Fruit fly (Drosophila melanogaster) S2 (cell line): ENCODE results near the gene CG18273.

Source experiments
- CG8478 ChIP-seq: fragments of >200 bp; optimal IDR thresholded peaks from 2 replicates; lab custom pipeline; 2018
- CTCF ChIP-seq, 2 experiments: fragments of >200 bp; optimal IDR thresholded peaks; 2 replicates each; lab custom pipeline; 2018

Gene CG18273

DNA sequence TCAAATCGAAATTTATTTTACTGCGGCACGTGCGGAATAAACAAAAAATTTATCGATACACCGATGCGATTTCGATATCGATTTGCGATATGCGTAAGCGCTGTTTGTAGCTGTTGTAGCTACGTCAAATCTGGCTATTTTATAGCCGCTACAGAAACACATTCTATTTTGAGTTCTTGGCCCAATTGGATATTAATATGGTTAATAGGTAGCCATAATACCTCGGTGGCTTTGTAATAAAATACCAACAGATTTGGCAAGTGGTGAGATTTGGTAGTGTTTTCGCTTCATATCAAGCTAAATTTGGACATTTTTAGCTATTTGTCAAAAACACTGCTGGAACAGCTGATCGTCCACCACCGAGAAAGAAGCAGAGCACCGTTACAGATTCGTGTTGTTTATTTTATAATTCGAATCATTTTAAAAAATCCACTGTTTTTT lies at the start of gene CG18273, which contains the start of gene CG3156:
CG18273 (minus strand) TSS at position 65 of the 441 bp plus-strand sequence.
CG3156 (plus strand) TSS at position 362 of the 441 bp plus-strand sequence.
- TF ChIP-seq CTCF (optimal IDR thresholded peaks at IDR 0.05; lab: Kevin White, UChicago): no peak
- no peak for TF ChIP-seq CG8478 (lab: Kevin White, UChicago)

DNA sequence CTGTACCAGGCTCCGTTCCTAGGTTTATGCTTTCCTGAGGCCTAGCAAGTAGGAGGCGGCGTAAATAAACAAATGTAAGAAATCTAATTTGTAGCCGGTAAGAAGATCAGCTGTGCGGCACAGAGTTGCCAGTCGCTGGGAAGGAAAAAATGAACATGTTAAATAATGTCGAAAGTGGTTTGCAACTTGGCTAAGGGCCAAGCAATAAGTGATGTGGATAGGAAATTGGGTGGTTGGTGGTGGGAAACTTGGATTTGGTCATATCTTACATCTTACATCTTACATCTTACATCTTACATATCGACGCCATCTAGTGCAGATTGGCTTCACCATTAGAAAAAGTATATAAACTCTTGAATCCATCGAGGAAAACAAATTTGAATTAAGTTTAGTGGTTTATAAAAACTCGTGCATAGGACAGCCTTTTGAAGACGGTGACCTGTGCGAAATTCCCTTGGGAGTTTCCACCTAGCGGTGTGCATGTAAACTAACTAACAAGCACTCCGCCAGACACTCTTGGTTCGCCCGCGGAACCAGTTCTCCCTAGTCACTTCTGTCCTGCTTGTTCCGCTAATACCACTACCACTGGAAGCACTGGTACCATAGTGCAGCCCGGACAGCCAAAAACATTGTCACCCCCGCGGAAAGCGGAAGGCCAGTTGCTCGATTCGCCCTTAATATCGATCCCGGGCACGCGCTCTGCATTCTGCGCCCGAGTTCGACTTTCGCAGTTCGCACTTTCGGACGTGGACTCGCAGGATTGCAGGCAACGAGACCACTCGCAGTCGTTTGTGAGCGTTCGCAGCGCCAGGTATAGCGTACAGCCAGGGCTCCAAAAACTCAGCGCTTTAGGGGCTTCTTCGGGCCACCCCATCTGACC lies 42.6 kb upstream of the CG18273 start, which contains the start of the genes CG4293 and Appl:
CG4293 (minus strand) TSS at position 568 of the 880 bp plus-strand sequence.
Appl (plus strand) TSS at position 778 of the 880 bp plus-strand sequence.
- TF ChIP-seq CTCF (optimal IDR thresholded peaks at IDR 0.05; lab: Kevin White, UChicago) (peak; percentile 87 to 95), CG8478 (lab: Kevin White, UChicago) (no peak)

DNA sequence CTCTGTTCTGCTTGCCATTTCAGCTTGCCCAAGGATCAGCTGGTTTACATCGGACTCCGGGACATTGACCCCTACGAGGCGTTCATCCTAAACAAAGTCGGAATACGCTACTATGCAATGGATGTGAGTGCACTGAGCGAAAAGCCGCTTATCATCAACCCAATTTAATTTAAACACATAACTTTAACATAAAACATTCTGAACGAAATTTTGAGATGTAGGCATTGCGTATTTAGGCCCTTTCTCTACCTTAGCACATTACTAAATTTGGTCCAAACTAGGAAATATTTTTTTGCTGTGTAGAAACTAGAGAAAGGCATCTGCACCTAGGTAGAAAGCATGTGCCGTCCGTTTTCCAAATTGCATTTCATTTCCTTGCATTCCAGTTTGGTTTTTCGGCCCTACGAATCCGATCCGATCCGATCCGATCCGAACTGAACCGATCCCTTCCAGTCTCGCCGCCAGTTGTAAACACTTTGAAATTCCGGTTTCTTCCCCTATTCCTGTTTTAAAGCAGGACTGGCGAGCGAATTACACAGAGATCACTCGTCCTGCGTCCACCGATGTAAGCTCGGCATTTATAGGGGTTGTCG lies 39.2 kb upstream of the CG18273 start:
- TF ChIP-seq CTCF (optimal IDR thresholded peaks at IDR 0.05; lab: Kevin White, UChicago) (no peak), CG8478 (lab: Kevin White, UChicago) (no peak)

DNA sequence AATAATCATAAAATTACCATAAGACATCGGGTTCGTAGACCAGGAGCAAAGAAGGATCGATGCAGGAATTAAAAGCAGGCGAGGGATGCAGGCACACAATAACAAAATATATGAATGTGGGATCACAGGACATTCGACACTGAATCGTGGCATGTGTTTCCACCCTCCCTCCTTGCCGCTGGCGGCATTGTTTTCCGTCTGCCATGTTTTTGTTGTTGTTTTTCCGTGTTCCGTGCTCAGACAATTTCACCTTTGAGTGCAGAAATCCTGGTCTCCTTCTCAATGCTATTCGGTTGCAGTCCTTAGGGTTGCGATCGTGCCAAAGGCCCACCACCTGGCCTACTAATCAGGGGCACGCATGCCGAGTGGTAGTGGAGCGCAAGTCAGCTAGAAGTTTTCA lies 38.2 kb upstream of the CG18273 start:
- TF ChIP-seq CTCF (optimal IDR thresholded peaks at IDR 0.05; lab: Kevin White, UChicago) (no peak), CG8478 (lab: Kevin White, UChicago) (no peak)

DNA sequence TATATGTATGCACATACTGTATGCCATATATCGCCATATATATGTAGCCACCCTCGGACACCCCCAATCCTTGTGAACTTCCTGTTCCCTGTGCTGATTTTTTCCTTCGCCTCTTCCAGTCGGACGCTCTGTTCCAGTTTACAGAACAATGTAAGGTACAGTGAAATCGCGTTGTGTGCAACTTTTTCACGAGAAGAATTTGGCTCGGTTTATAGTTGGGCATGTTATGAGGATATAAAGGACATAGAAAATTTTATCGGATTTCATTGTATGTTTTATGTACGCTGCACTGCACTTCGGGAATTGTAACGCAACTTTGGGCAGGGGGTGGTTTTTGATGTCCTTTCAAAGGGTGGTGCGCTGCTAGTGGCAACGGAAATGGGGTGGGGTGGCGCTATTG lies 37.0 kb upstream of the CG18273 start:
- TF ChIP-seq CTCF (optimal IDR thresholded peaks at IDR 0.05; lab: Kevin White, UChicago) (no peak), CG8478 (lab: Kevin White, UChicago) (no peak)

DNA sequence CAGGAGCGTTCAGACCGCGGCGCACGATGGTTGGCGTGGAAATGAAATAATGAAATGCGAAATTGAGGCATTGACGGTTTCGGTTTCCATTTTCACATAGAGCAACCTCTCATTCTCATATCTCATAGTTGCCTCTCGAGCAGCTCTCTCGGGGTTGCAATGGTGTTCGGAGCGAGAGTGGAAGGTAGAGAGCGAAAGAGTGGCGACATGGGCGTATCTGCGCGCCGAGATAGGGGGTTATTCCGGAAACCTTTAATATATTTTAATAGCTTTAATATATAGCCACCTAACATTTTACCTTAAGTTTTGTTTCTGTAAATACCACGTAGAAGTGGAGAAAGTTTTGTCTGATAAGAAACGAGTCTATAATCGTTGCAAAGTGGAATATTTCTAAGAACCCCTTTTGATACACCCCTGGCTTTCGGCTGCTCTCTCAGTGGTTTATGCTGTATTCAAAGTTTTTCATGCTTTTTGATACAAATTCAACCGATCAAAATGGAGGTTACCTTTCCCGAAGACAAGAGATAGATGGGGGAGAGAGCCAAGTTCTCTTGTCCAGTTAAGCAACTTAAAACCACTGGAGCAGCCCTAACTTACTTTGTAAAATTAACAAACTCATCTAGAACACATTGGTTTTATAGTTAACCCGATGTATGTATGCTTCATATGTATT lies 35.9 kb upstream of the CG18273 start, which contains the start of gene elav:
elav (minus strand) TSS at position 48 of the 673 bp plus-strand sequence.
- TF ChIP-seq CTCF (optimal IDR thresholded peaks at IDR 0.05; lab: Kevin White, UChicago) (no peak), CG8478 (lab: Kevin White, UChicago) (no peak)

DNA sequence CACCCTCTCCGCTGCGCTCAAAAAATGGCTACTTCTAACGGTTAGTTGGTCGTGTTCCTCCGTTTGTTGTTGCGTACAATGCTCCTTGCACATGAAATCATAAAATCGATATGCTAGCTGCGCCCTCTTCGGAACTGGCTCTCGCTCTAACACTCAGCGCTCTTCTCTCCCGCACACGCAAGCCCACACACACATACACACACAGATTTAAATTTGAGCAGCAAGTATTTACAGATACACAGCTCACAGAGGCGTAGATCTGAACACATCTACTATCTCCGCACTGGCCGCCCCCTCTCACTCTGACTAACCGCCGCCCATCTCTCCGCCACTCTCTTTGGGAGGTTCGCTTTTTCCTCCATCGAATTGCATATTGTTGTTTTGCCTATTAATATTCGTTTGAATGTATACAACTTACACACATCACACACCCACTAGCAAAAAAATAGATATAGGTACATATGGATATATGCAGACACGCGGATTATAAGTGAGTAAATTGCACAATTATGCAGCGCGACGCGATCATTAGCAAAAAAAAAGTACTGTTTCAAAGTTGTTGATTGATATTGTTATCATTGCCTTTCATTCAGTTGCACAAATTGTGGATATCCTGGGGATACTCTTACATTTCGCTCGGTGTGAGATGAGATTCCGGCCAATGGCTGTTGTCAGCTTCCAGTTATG lies 35.1 kb upstream of the CG18273 start:
- TF ChIP-seq CG8478 (lab: Kevin White, UChicago) (no peak), CTCF (optimal IDR thresholded peaks at IDR 0.05; lab: Kevin White, UChicago) (no peak)

DNA sequence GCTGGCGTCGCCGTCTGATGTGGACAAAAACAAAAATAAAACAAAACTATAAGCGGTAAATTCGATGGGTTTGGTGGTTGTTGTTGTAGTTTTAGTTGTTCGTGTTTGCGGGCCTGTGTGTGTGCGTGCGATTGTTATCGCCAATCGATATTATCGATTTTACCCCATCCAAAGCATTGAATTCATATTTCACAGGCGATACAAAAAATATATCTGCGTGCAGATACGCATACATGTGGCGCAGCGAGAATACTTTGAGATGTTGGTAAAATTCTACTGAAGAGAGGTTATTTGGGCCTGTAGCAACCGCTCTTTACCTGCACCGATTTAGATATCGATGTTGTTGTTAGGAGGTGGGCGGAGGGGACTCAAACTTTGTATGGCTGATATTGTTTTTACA lies 34.3 kb upstream of the CG18273 start:
- TF ChIP-seq CG8478 (lab: Kevin White, UChicago): no peak
- TF ChIP-seq CTCF (optimal IDR thresholded peaks at IDR 0.05; lab: Kevin White, UChicago): no peak

DNA sequence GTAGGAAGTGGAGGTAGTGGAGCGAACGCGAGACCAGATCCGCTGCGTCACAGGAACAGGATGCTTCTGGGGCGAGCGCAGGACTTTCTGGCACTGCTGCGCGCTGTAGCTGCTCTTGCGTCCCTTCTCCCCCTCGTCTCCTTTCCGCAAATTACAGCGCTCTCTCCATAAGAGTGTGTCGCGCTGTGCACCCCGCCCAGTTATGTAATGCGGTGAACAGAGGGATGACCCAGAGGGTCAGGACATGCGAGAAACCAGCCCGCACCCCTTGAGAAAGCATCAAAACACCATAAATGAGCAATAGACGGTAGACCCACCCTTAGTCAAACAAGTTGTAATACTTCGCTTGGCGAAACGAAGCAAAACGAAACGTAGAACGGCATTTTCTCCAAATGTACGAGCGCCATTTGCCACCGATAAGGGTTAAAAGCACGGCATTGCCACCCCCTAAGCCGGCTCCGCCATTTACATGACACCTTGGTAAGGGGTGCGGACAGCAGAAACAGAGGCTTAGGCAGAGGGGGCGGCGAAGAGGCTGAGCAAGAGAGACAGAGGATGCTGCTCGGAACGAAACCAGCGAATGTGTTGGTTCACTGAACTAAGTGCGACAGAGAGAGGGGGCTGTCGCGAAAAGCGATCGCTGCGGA lies 33.0 kb upstream of the CG18273 start:
- no peak for TF ChIP-seq CTCF (optimal IDR thresholded peaks at IDR 0.05; lab: Kevin White, UChicago)
- no peak for TF ChIP-seq CG8478 (lab: Kevin White, UChicago)

DNA sequence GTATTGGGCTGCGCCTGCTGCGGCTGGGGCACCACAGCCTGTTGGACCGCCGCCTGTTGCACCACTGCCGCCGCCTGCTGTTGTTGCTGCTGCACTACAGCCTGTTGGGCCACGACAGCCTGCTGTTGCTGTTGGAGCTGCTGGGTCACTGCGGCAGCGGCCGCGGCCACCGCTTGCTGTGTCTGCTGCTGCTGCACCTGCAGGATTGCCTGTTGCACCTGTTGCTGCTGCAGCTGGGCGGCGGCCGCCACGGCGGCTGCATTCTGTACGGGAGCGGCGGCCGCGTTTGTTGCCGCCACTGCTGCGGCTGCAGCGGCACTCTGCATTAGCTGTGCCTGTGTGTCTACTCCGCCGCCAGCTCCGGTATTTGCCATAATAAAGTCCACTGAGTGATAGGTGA lies 31.5 kb upstream of the CG18273 start:
- TF ChIP-seq CG8478 (lab: Kevin White, UChicago): no peak
- TF ChIP-seq CTCF (optimal IDR thresholded peaks at IDR 0.05; lab: Kevin White, UChicago): no peak

DNA sequence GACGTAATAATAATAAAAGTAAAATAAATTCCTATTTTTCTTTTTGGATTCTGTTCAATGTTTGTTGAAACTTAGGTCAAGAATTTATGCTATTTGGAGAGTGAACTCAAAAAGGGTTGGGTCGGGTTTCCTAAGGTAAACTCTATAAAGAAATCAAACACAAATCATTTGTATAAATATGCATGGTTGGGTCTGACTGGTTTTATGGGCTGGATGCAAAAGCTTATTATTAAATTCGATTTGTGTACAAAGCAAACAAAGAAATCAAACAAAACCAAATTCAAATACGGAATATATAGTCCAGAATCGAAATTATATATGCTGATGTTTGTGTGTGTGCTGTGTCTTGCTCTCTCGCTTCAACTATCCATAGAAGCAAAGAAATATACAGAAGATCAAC lies 28.3 kb upstream of the CG18273 start:
- TF ChIP-seq CTCF (optimal IDR thresholded peaks at IDR 0.05; lab: Kevin White, UChicago) (no peak), CG8478 (lab: Kevin White, UChicago) (no peak)

DNA sequence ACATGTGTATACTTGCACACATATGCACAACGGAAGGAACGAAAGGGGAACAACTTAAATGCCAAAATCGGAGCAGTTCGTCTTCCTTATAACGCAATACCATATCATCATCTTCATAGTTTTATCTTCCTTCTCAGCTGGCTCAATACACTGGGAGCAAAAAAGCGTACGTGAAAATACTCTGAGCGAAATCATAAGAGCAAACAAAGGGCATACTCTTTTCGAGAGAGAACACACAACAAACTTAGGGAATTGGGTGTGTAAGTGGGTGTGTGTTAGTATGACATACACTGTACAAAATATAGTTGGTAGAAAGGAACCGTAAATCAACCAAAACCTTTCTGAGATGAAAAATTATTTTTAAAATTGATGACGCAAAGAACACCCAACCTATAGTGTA lies 25.1 kb upstream of the CG18273 start:
- no peak for TF ChIP-seq CTCF (optimal IDR thresholded peaks at IDR 0.05; lab: Kevin White, UChicago)
- no peak for TF ChIP-seq CG8478 (lab: Kevin White, UChicago)

DNA sequence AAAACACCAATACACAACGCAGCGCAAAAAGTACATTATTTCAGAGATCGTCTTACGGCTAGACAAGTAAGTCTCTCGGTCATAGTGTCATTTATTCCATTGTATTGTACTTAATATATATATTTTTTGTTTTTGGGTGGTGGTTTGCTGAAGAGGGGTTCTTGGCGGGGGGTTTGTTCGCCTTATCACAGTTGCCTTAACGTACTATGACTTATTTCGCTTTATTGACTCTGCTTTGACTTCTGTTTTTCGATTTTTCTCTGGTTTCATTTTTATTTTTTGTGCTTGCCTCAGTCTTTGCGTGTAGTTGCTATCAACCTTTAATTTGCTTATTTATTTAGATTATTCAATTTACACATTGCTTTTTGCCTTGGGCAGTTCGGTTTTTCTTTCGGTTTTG lies 23.1 kb upstream of the CG18273 start:
- TF ChIP-seq CG8478 (lab: Kevin White, UChicago) (no peak), CTCF (optimal IDR thresholded peaks at IDR 0.05; lab: Kevin White, UChicago) (no peak)
